Worm (Caenorhabditis elegans): ENCODE results near the gene cam-1.

Gene cam-1

ce11 chrII:9303545-9303944 is 6.6 kb downstream of the cam-1 start:
- TF ChIP-seq ets-7 (tag; optimal IDR thresholded peaks at IDR 0.05) (no peak), ceh-13 (GFP tag; optimal IDR thresholded peaks at IDR 0.05) (no peak)

- TF ChIP-seq tbx-11 (GFP tag; IDR thresholded peaks at IDR 0.05), result no peak
- peak; percentile 6 for TF ChIP-seq hmbx-1 (tag; optimal IDR thresholded peaks at IDR 0.05)
These were observed 9.0 kb downstream of the cam-1 start for ce11 chrII:9301065-9301464.

- TF ChIP-seq ets-7 (tag; optimal IDR thresholded peaks at IDR 0.05) (no peak), scrt-1 (GFP tag; IDR thresholded peaks at IDR 0.05) (no peak), hnd-1 (tag; optimal IDR thresholded peaks at IDR 0.05) (no peak), ceh-13 (GFP tag; optimal IDR thresholded peaks at IDR 0.05) (no peak), pes-1 (GFP tag; IDR thresholded peaks at IDR 0.05) (no peak), B0310.2 (tag; optimal IDR thresholded peaks at IDR 0.05) (no peak), flt-1 (GFP tag; IDR thresholded peaks at IDR 0.05) (no peak), hmg-4 (GFP tag; optimal IDR thresholded peaks at IDR 0.05) (no peak), ceh-36 (tag; optimal IDR thresholded peaks at IDR 0.05) (no peak), tra-4 (tag; optimal IDR thresholded peaks at IDR 0.05) (no peak), tbx-11 (GFP tag; IDR thresholded peaks at IDR 0.05) (no peak)
These were observed 10.4 kb downstream of the cam-1 start for ce11 chrII:9299679-9300078.

- TF ChIP-seq aly-1 (tag; optimal IDR thresholded peaks at IDR 0.05), result no peak
- no peak for TF ChIP-seq sea-1 (GFP tag; conservative IDR thresholded peaks at IDR 0.05)
- TF ChIP-seq tbx-11 (GFP tag; IDR thresholded peaks at IDR 0.05), result no peak
- no peak for TF ChIP-seq hmg-4 (GFP tag; optimal IDR thresholded peaks at IDR 0.05)
- TF ChIP-seq F13C5.2 (tag; optimal IDR thresholded peaks at IDR 0.05), result no peak
- no peak for TF ChIP-seq tra-4 (tag; optimal IDR thresholded peaks at IDR 0.05)
- no peak for TF ChIP-seq ets-7 (tag; optimal IDR thresholded peaks at IDR 0.05)
- no peak for TF ChIP-seq ceh-36 (tag; optimal IDR thresholded peaks at IDR 0.05)
- no peak for TF ChIP-seq hmbx-1 (tag; optimal IDR thresholded peaks at IDR 0.05)
These were observed 14.4 kb downstream of the cam-1 start, which contains the start of gene C01G6.9 for ce11 chrII:9295678-9296077. Gene C01G6.9, minus strand, starts transcription at chrII:9295818.

ce11 chrII:9291632-9292031 is 18.5 kb downstream of the cam-1 start, which contains the start of gene acs-7:
Gene acs-7, plus strand, starts transcription at chrII:9292017.
- TF ChIP-seq tbx-11 (GFP tag; IDR thresholded peaks at IDR 0.05) (no peak), sea-1 (GFP tag; conservative IDR thresholded peaks at IDR 0.05) (no peak), F13C5.2 (tag; optimal IDR thresholded peaks at IDR 0.05) (no peak), hmbx-1 (tag; optimal IDR thresholded peaks at IDR 0.05) (no peak), ceh-13 (GFP tag; optimal IDR thresholded peaks at IDR 0.05) (no peak), flt-1 (GFP tag; IDR thresholded peaks at IDR 0.05) (no peak), tbx-37 (GFP tag; conservative IDR thresholded peaks at IDR 0.05) (no peak), aly-1 (tag; optimal IDR thresholded peaks at IDR 0.05) (no peak), tra-4 (tag; optimal IDR thresholded peaks at IDR 0.05) (no peak), pes-1 (GFP tag; IDR thresholded peaks at IDR 0.05) (no peak), B0310.2 (tag; optimal IDR thresholded peaks at IDR 0.05) (no peak), ceh-36 (tag; optimal IDR thresholded peaks at IDR 0.05) (no peak), hnd-1 (tag; optimal IDR thresholded peaks at IDR 0.05) (no peak), hmg-4 (GFP tag; optimal IDR thresholded peaks at IDR 0.05) (no peak), ets-7 (tag; optimal IDR thresholded peaks at IDR 0.05) (no peak), ama-1 (optimal IDR thresholded peaks at IDR 0.05) (no peak), scrt-1 (GFP tag; IDR thresholded peaks at IDR 0.05) (no peak)

- TF ChIP-seq hmg-4 (GFP tag; optimal IDR thresholded peaks at IDR 0.05) (no peak), aly-1 (tag; optimal IDR thresholded peaks at IDR 0.05) (no peak), tbx-11 (GFP tag; IDR thresholded peaks at IDR 0.05) (no peak), B0310.2 (tag; optimal IDR thresholded peaks at IDR 0.05) (no peak), ceh-13 (GFP tag; optimal IDR thresholded peaks at IDR 0.05) (no peak), tra-4 (tag; optimal IDR thresholded peaks at IDR 0.05) (no peak), flt-1 (GFP tag; IDR thresholded peaks at IDR 0.05) (no peak), ama-1 (optimal IDR thresholded peaks at IDR 0.05) (no peak), hmbx-1 (tag; optimal IDR thresholded peaks at IDR 0.05) (no peak), tbx-37 (GFP tag; conservative IDR thresholded peaks at IDR 0.05) (no peak), pes-1 (GFP tag; IDR thresholded peaks at IDR 0.05) (no peak), ceh-36 (tag; optimal IDR thresholded peaks at IDR 0.05) (no peak), F13C5.2 (tag; optimal IDR thresholded peaks at IDR 0.05) (no peak), ets-7 (tag; optimal IDR thresholded peaks at IDR 0.05) (no peak), sea-1 (GFP tag; conservative IDR thresholded peaks at IDR 0.05) (no peak), scrt-1 (GFP tag; IDR thresholded peaks at IDR 0.05) (no peak)
These were observed 21.0 kb downstream of the cam-1 start for ce11 chrII:9289127-9289526.

- TF ChIP-seq tbx-37 (GFP tag; conservative IDR thresholded peaks at IDR 0.05) (no peak), ceh-13 (GFP tag; optimal IDR thresholded peaks at IDR 0.05) (no peak), flt-1 (GFP tag; IDR thresholded peaks at IDR 0.05) (no peak), F13C5.2 (tag; optimal IDR thresholded peaks at IDR 0.05) (no peak), tbx-11 (GFP tag; IDR thresholded peaks at IDR 0.05) (no peak)
These were observed 24.7 kb downstream of the cam-1 start, which contains the start of gene mtrr-1 for ce11 chrII:9285171-9286025. Gene mtrr-1, plus strand, starts transcription at chrII:9285975.

Data from whole organism, early embryonic.